Worm (Caenorhabditis elegans): ENCODE measurements around the gene ttr-10.

DNA sequence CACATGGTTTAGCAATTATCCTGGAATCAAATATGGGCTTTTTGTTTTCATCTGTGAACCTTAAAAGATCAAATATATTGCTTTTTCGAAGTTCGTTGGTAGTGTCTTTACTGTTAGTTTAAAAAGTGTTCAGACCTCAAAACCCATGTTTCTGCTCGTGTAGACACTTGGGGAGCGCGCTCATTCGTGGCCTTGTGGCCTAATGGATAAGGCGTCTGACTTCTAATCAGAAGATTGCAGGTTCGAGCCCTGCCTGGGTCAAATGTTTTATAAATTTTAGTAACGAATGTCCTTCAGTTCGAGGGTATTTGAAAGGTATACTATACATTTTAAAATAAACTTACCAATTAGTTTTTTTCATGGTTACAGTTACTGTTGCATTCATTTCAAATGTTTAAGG lies 47.5 kb downstream of the ttr-10 start:
- no peak for TF ChIP-seq tab-1 (GFP tag; IDR thresholded peaks at IDR 0.05)
- no peak for TF ChIP-seq T22C8.4 (GFP tag; IDR thresholded peaks at IDR 0.05)
